Fruit fly (Drosophila melanogaster): Measurements from ENCODE around the gene nonC.
A peak's percentile ranks its signal among the peaks of the same experiment; 100 is the strongest.

DNA sequence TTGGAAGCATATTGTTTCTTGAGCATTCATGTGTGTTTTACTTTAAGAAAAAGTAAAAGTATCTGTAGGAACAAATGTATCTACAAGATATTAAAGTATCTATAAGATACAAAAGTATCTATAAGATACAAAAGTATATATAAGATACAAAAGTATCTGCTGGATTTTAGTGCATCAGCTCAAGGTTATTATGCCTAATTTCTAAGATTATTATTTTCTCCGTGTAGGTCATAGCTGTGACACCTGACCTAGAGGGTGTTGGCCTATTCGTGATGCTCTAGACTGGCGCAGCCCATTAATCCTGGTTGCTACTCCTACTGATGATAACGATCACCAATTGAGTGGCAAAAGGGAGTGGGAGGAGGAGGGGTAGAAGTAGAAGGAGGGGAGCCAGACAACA is 46.2 kb upstream of the nonC start:
- TF ChIP-seq h (GFP tag; optimal IDR thresholded peaks at IDR 0.05) (peak; percentile 9), Dfd (GFP tag; optimal IDR thresholded peaks at IDR 0.05) (no peak), Rel (GFP tag; optimal IDR thresholded peaks at IDR 0.05) (no peak), Rel (tag; optimal IDR thresholded peaks at IDR 0.05) (no peak), Abd-B (GFP tag; optimal IDR thresholded peaks at IDR 0.05) (no peak), dmrt93B (GFP tag; optimal IDR thresholded peaks at IDR 0.05) (no peak), usp (GFP tag; optimal IDR thresholded peaks at IDR 0.05) (no peak), N (GFP tag; optimal IDR thresholded peaks at IDR 0.05) (no peak)
